Worm (Caenorhabditis elegans): ENCODE data around the gene Y7A5A.6.

ce11 chrX:15769895-15770559 is 29.5 kb downstream of the Y7A5A.6 start:
- TF ChIP-seq ztf-11 (tag; optimal IDR thresholded peaks at IDR 0.05) (no peak), sox-4 (tag; optimal IDR thresholded peaks at IDR 0.05) (no peak), ceh-88 (GFP tag; IDR thresholded peaks at IDR 0.05) (no peak), C04F5.9 (tag; optimal IDR thresholded peaks at IDR 0.05) (no peak)

Data from whole organism, L1 larva.